Comparison of ENCODE assay signal across 3 fruit fly cellular contexts in the genomic region with DNA sequence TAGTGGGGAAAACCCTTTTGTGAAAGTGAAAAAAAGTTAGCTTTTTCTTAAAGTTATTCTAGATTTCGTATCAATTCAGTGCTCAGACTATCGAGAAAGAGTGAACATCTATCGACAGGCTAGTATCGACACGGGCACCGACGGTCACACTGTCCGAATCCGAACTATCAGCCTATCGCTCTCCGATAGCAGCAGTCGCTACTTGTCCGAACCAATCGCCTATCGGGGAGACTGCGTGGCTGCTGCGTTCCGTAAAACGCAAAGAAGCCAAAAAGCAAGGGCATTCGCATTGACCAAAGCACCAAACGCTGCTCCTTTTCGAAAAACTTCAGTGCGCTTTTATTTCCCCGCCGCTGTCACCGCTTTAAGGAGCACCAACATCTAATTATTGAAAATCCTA.
TF ChIP-seq lines count a peak whose summit lies in the region.

A gene (plus strand): TSS at position 190 of the 400 bp plus-strand sequence.

TF ChIP-seq in whole organism, embryonic, 481 proteins besides CTCF, POLR2A, EP300 and RAD21 (continued from another document and continues in another):
- peak; percentile 63 for TF ChIP-seq slbo (GFP tag; IDR thresholded peaks at IDR 0.05; lab: Robert Waterston, UW)
- no peak for TF ChIP-seq Hr51 (GFP tag; optimal IDR thresholded peaks at IDR 0.05; lab: Kevin White, UChicago)
- TF ChIP-seq Adf1 (GFP tag; IDR thresholded peaks at IDR 0.05; lab: Robert Waterston, UW): peak; percentile 31
- TF ChIP-seq BEAF-32 (GFP tag; optimal IDR thresholded peaks at IDR 0.05; lab: Kevin White, UChicago): peak; percentile 93
- no peak for TF ChIP-seq CG15269 (tag; optimal IDR thresholded peaks at IDR 0.05; lab: Kevin White, UChicago)
- no peak for TF ChIP-seq CG6254 (GFP tag; optimal IDR thresholded peaks at IDR 0.05; lab: Kevin White, UChicago)
- no peak for TF ChIP-seq CG7271 (tag; optimal IDR thresholded peaks at IDR 0.05; lab: Kevin White, UChicago)
- TF ChIP-seq CG10565 (GFP tag; optimal IDR thresholded peaks at IDR 0.05; lab: Kevin White, UChicago): no peak
- peak; percentile 99 for TF ChIP-seq CG3995 (GFP tag; optimal IDR thresholded peaks at IDR 0.05; lab: Kevin White, UChicago)
- TF ChIP-seq ro (GFP tag; IDR thresholded peaks at IDR 0.05; lab: Robert Waterston, UW): no peak
- no peak for TF ChIP-seq CG11093 (GFP tag; IDR thresholded peaks at IDR 0.05; lab: Robert Waterston, UW)
- TF ChIP-seq NC2β (GFP tag; optimal IDR thresholded peaks at IDR 0.05; lab: Kevin White, UChicago): peak; percentile 7
- no peak for TF ChIP-seq gsb (GFP tag; IDR thresholded peaks at IDR 0.05; lab: Robert Waterston, UW)
- TF ChIP-seq CG10462 (GFP tag; optimal IDR thresholded peaks at IDR 0.05; lab: Kevin White, UChicago): no peak
- no peak for TF ChIP-seq cwo (GFP tag; optimal IDR thresholded peaks at IDR 0.05; lab: Kevin White, UChicago)
- TF ChIP-seq aop (GFP tag; IDR thresholded peaks at IDR 0.05; lab: Robert Waterston, UW): no peak
- no peak for TF ChIP-seq fd102C (GFP tag; optimal IDR thresholded peaks at IDR 0.05; lab: Kevin White, UChicago)
- TF ChIP-seq CG4820 (GFP tag; optimal IDR thresholded peaks at IDR 0.05; lab: Kevin White, UChicago): no peak
- no peak for TF ChIP-seq pfk (GFP tag; optimal IDR thresholded peaks at IDR 0.05; lab: Kevin White, UChicago)
- no peak for TF ChIP-seq ATbp (GFP tag; optimal IDR thresholded peaks at IDR 0.05; lab: Kevin White, UChicago)
- no peak for TF ChIP-seq bab2 (GFP tag; optimal IDR thresholded peaks at IDR 0.05; lab: Kevin White, UChicago)
- no peak for TF ChIP-seq Eip74EF (GFP tag; optimal IDR thresholded peaks at IDR 0.05; lab: Kevin White, UChicago)
- TF ChIP-seq exex (tag; optimal IDR thresholded peaks at IDR 0.05; lab: Kevin White, UChicago): no peak
- no peak for TF ChIP-seq tll (GFP tag; optimal IDR thresholded peaks at IDR 0.05; lab: Kevin White, UChicago)
- TF ChIP-seq D19A (tag; optimal IDR thresholded peaks at IDR 0.05; lab: Kevin White, UChicago): no peak
- peak in 1 of 2 experiments; percentile 9 for TF ChIP-seq chif (GFP tag; optimal IDR thresholded peaks at IDR 0.05; lab: Kevin White, UChicago)
- TF ChIP-seq Hmx (GFP tag; optimal IDR thresholded peaks at IDR 0.05; lab: Kevin White, UChicago): no peak
- TF ChIP-seq jumu (GFP tag; optimal IDR thresholded peaks at IDR 0.05; lab: Kevin White, UChicago): peak; percentile 19
- no peak for TF ChIP-seq CG10147 (GFP tag; optimal IDR thresholded peaks at IDR 0.05; lab: Kevin White, UChicago)
- TF ChIP-seq CG7556 (GFP tag; optimal IDR thresholded peaks at IDR 0.05; lab: Kevin White, UChicago): no peak
- TF ChIP-seq E2f2 (GFP tag; IDR thresholded peaks at IDR 0.05; lab: Robert Waterston, UW): peak; percentile 33
- TF ChIP-seq Ets97D (GFP tag; optimal IDR thresholded peaks at IDR 0.05; lab: Kevin White, UChicago): peak; percentile 84
- TF ChIP-seq danr (GFP tag; IDR thresholded peaks at IDR 0.05; lab: Robert Waterston, UW): no peak
- peak; percentile 12 for TF ChIP-seq CG18619 (GFP tag; optimal IDR thresholded peaks at IDR 0.05; lab: Kevin White, UChicago)
- no peak for TF ChIP-seq org-1 (GFP tag; optimal IDR thresholded peaks at IDR 0.05; lab: Kevin White, UChicago)
- no peak for TF ChIP-seq dati (GFP tag; IDR thresholded peaks at IDR 0.05; lab: Robert Waterston, UW)
- TF ChIP-seq pita (GFP tag; optimal IDR thresholded peaks at IDR 0.05; lab: Kevin White, UChicago): no peak
- peak; percentile 95 for TF ChIP-seq hbn (GFP tag; IDR thresholded peaks at IDR 0.05; lab: Robert Waterston, UW; ENCODE audit: partially characterized antibody)
- TF ChIP-seq caup (GFP tag; optimal IDR thresholded peaks at IDR 0.05; lab: Kevin White, UChicago; ENCODE audit: severe bottlenecking): no peak
- TF ChIP-seq her (GFP tag; optimal IDR thresholded peaks at IDR 0.05; lab: Kevin White, UChicago): no peak
- no peak for TF ChIP-seq CG3726 (GFP tag; IDR thresholded peaks at IDR 0.05; lab: Robert Waterston, UW)
- no peak for TF ChIP-seq CG1647 (GFP tag; optimal IDR thresholded peaks at IDR 0.05; lab: Kevin White, UChicago)
- peak; percentile 47; the same call in 1 of the 2 replicates for TF ChIP-seq ranshi (GFP tag; IDR thresholded peaks at IDR 0.05; lab: Robert Waterston, UW)
- peak; percentile 25 for TF ChIP-seq tin (GFP tag; optimal IDR thresholded peaks at IDR 0.05; lab: Kevin White, UChicago)

TF ChIP-seq in whole organism, prepupa, 60 proteins besides CTCF, POLR2A, EP300 and RAD21 (continued from another document):
- TF ChIP-seq CG7368 (GFP tag; optimal IDR thresholded peaks at IDR 0.05; lab: Kevin White, UChicago) (no peak), Hr4 (GFP tag; optimal IDR thresholded peaks at IDR 0.05; lab: Kevin White, UChicago) (no peak), CG10631 (GFP tag; optimal IDR thresholded peaks at IDR 0.05; lab: Kevin White, UChicago) (no peak), OdsH (GFP tag; optimal IDR thresholded peaks at IDR 0.05; lab: Kevin White, UChicago) (no peak), CG8119 (GFP tag; IDR thresholded peaks at IDR 0.05; lab: Robert Waterston, UW) (no peak), CG6276 (GFP tag; optimal IDR thresholded peaks at IDR 0.05; lab: Kevin White, UChicago) (peak; percentile 13), CG15336 (GFP tag; IDR thresholded peaks at IDR 0.05; lab: Robert Waterston, UW) (no peak), Sox14 (GFP tag; optimal IDR thresholded peaks at IDR 0.05; lab: Kevin White, UChicago) (no peak), svp (GFP tag; lab: Kevin White, UChicago) (no peak), eg (GFP tag; IDR thresholded peaks at IDR 0.05; lab: Robert Waterston, UW) (peak; percentile 48), CG8319 (GFP tag; optimal IDR thresholded peaks at IDR 0.05; lab: Kevin White, UChicago) (no peak), Lpt (GFP tag; optimal IDR thresholded peaks at IDR 0.05; lab: Kevin White, UChicago) (no peak), CG4318 (GFP tag; optimal IDR thresholded peaks at IDR 0.05; lab: Kevin White, UChicago) (no peak), CG3032 (tag; optimal IDR thresholded peaks at IDR 0.05; lab: Kevin White, UChicago) (peak; percentile 22), CG32006 (GFP tag; optimal IDR thresholded peaks at IDR 0.05; lab: Kevin White, UChicago) (no peak), CG6792 (GFP tag; optimal IDR thresholded peaks at IDR 0.05; lab: Kevin White, UChicago) (no peak), fd85E (GFP tag; optimal IDR thresholded peaks at IDR 0.05; lab: Kevin White, UChicago) (no peak), CG6808 (GFP tag; optimal IDR thresholded peaks at IDR 0.05; lab: Kevin White, UChicago) (no peak), CG11294 (GFP tag; IDR thresholded peaks at IDR 0.05; lab: Robert Waterston, UW) (0 out of 2 replicates have a peak, but pooled peaks have one; percentile 10), Sox102F (GFP tag; optimal IDR thresholded peaks at IDR 0.05; lab: Kevin White, UChicago) (no peak), Eip75B (GFP tag; optimal IDR thresholded peaks at IDR 0.05; lab: Kevin White, UChicago) (no peak), Smox (GFP tag; optimal IDR thresholded peaks at IDR 0.05; lab: Kevin White, UChicago) (no peak), dac (GFP tag; optimal IDR thresholded peaks at IDR 0.05; lab: Kevin White, UChicago) (no peak), salr (GFP tag; optimal IDR thresholded peaks at IDR 0.05; lab: Kevin White, UChicago) (no peak), Sox15 (GFP tag; optimal IDR thresholded peaks at IDR 0.05; lab: Kevin White, UChicago) (no peak), fkh (GFP tag; optimal IDR thresholded peaks at IDR 0.05; lab: Kevin White, UChicago) (no peak), Hr38 (GFP tag; optimal IDR thresholded peaks at IDR 0.05; lab: Kevin White, UChicago) (no peak), esn (GFP tag; optimal IDR thresholded peaks at IDR 0.05; lab: Kevin White, UChicago) (no peak), vri (GFP tag; optimal IDR thresholded peaks at IDR 0.05; lab: Kevin White, UChicago) (no peak), Hr39 (GFP tag; optimal IDR thresholded peaks at IDR 0.05; lab: Kevin White, UChicago) (no peak), CG16779 (tag; optimal IDR thresholded peaks at IDR 0.05; lab: Kevin White, UChicago) (no peak), CG6854 (GFP tag; optimal IDR thresholded peaks at IDR 0.05; lab: Kevin White, UChicago) (peak; percentile 46), Eip78C (GFP tag; lab: Kevin White, UChicago) (peak; percentile 61), CG11762 (GFP tag; optimal IDR thresholded peaks at IDR 0.05; lab: Kevin White, UChicago; ENCODE audit: insufficient read depth) (no peak), Met (GFP tag; optimal IDR thresholded peaks at IDR 0.05; lab: Kevin White, UChicago) (no peak), topi (GFP tag; optimal IDR thresholded peaks at IDR 0.05; lab: Kevin White, UChicago) (no peak), CG1621 (tag; optimal IDR thresholded peaks at IDR 0.05; lab: Kevin White, UChicago) (peak; percentile 23), ss (GFP tag; optimal IDR thresholded peaks at IDR 0.05; lab: Kevin White, UChicago) (peak in 1 of 2 experiments; percentile 12), Ets96B (tag; optimal IDR thresholded peaks at IDR 0.05; lab: Kevin White, UChicago) (no peak)

TF ChIP-seq in whole organism, wandering third instar larva, 38 proteins besides CTCF, POLR2A, EP300 and RAD21 (continued from another document):
- no peak for TF ChIP-seq Dif (GFP tag; optimal IDR thresholded peaks at IDR 0.05; lab: Kevin White, UChicago; ENCODE audit: partially characterized antibody)
- no peak for TF ChIP-seq Dfd (GFP tag; optimal IDR thresholded peaks at IDR 0.05; lab: Kevin White, UChicago)
- TF ChIP-seq N (GFP tag; optimal IDR thresholded peaks at IDR 0.05; lab: Kevin White, UChicago): no peak
